Worm (Caenorhabditis elegans) whole organism, young adult: ENCODE measurements around the gene B0310.2.

Experiments used
- dox-1 ChIP-seq: fragments of 200-800 bp; sonication (Bioruptor generic); IDR thresholded peaks from 2 replicates; pipeline ENCODE4 v1.3.6; 2022; ENCODE audit warnings: missing genetic modification reagents, missing genetic modification characterization, missing compliant biosample characterization
- dpl-1 ChIP-seq: fragments of 150-350 bp; optimal IDR thresholded peaks from 2 replicates; lab custom pipeline; 2014; ENCODE audit warnings: missing biosample characterization, missing genetic modification reagents, missing genetic modification characterization
- him-1 ChIP-seq: sonication (generic microtip); optimal IDR thresholded peaks from 2 replicates; lab custom pipeline; 2016; ENCODE audit warnings: missing genotype, missing genetic modification reagents, missing genetic modification characterization, missing compliant biosample characterization
- hsf-1 ChIP-seq: fragments of 200-800 bp; sonication (Bioruptor generic); IDR thresholded peaks from 2 replicates; pipeline ENCODE4 v1.3.6; 2022; ENCODE audit warnings: missing genetic modification reagents, missing genetic modification characterization, missing compliant biosample characterization
- let-526 ChIP-seq: fragments of 200-800 bp; sonication (Bioruptor generic); IDR thresholded peaks from 2 replicates; pipeline ENCODE4 v1.3.6; 2022; ENCODE audit warnings: missing genetic modification reagents, missing genetic modification characterization, missing compliant biosample characterization
- lsl-1 ChIP-seq: fragments of 200-800 bp; sonication (Bioruptor generic); optimal IDR thresholded peaks from 2 replicates; lab custom pipeline; 2018; ENCODE audit warnings: mild to moderate bottlenecking, missing genetic modification characterization, moderate library complexity, missing compliant biosample characterization
- nhr-90 ChIP-seq: sonication (generic microtip); optimal IDR thresholded peaks from 2 replicates; lab custom pipeline; 2016; ENCODE audit warnings: missing genotype, mild to moderate bottlenecking, missing genetic modification characterization, missing compliant biosample characterization
- unc-62 ChIP-seq: fragments of 150-350 bp; optimal IDR thresholded peaks from 2 replicates; lab custom pipeline; 2014; ENCODE audit warnings: missing biosample characterization, missing genetic modification reagents, missing genetic modification characterization

- no peak for TF ChIP-seq nhr-90
- no peak for TF ChIP-seq lsl-1 (GFP tag; lab: Kevin White, UChicago)
- no peak for TF ChIP-seq unc-62 (GFP tag; lab: Kevin White, UChicago)
- no peak for TF ChIP-seq dox-1 (GFP tag; lab: Robert Waterston, UW)
- no peak for TF ChIP-seq let-526 (GFP tag; lab: Robert Waterston, UW)
- TF ChIP-seq him-1 = no peak
- no peak for TF ChIP-seq hsf-1
- no peak for TF ChIP-seq dpl-1 (GFP tag; lab: Kevin White, UChicago)
These were observed 17.8 kb upstream of the B0310.2 start for ce11 chrX:524498-524897.
